Worm (Caenorhabditis elegans) whole organism, L2 larva: ENCODE measurements around the gene Y82E9BR.19.

Experiments used
- aly-2 ChIP-seq: fragments of 150-350 bp; optimal IDR thresholded peaks from 2 replicates; lab custom pipeline; 2014; ENCODE audit warnings: missing biosample characterization, missing genetic modification characterization
- elt-3 ChIP-seq: sonication (generic microtip); optimal IDR thresholded peaks from 2 replicates; lab custom pipeline; 2017; ENCODE audit warnings: missing biosample characterization, missing genetic modification characterization
- lin-11 ChIP-seq: fragments of 150-350 bp; sonication (generic microtip); optimal IDR thresholded peaks from 2 replicates; lab custom pipeline; 2014; ENCODE audit warnings: missing biosample characterization, missing genetic modification characterization, inconsistent platforms, mixed read lengths
- mab-5 ChIP-seq: fragments of 150-350 bp; optimal IDR thresholded peaks from 2 replicates; lab custom pipeline; 2014; ENCODE audit warnings: missing biosample characterization, missing genetic modification characterization
- nhr-10 ChIP-seq: sonication (generic microtip); optimal IDR thresholded peaks from 2 replicates; lab custom pipeline; 2017; ENCODE audit warnings: missing biosample characterization, missing genetic modification characterization
- nhr-11 ChIP-seq: fragments of 150-350 bp; optimal IDR thresholded peaks from 2 replicates; lab custom pipeline; 2014; ENCODE audit warnings: missing biosample characterization, missing genetic modification characterization
- snpc-4 ChIP-seq: fragments of 150-350 bp; optimal IDR thresholded peaks from 2 replicates; lab custom pipeline; 2014; ENCODE audit warnings: missing biosample characterization, missing genetic modification characterization
- unc-55 ChIP-seq: fragments of 150-350 bp; sonication (generic microtip); optimal IDR thresholded peaks from 3 replicates; lab custom pipeline; 2014; ENCODE audit warnings: missing biosample characterization, missing genetic modification reagents, missing genetic modification characterization

- no peak for TF ChIP-seq nhr-11 (tag; lab: Kevin White, UChicago)
- TF ChIP-seq nhr-10 (tag; lab: Kevin White, UChicago) = no peak
- no peak for TF ChIP-seq lin-11 (tag; lab: Kevin White, UChicago)
- TF ChIP-seq mab-5 (tag; lab: Kevin White, UChicago) = no peak
- TF ChIP-seq snpc-4 (tag; lab: Kevin White, UChicago) = no peak
- TF ChIP-seq elt-3 (tag; lab: Kevin White, UChicago) = no peak
- no peak for TF ChIP-seq aly-2 (tag; lab: Kevin White, UChicago)
- no peak for TF ChIP-seq unc-55 (GFP tag; lab: Kevin White, UChicago)
Observed at ce11 chrIII:1534431-1534830, 39.3 kb upstream of the Y82E9BR.19 start.
